Worm (Caenorhabditis elegans): ENCODE data around the gene CC8.2.

DNA sequence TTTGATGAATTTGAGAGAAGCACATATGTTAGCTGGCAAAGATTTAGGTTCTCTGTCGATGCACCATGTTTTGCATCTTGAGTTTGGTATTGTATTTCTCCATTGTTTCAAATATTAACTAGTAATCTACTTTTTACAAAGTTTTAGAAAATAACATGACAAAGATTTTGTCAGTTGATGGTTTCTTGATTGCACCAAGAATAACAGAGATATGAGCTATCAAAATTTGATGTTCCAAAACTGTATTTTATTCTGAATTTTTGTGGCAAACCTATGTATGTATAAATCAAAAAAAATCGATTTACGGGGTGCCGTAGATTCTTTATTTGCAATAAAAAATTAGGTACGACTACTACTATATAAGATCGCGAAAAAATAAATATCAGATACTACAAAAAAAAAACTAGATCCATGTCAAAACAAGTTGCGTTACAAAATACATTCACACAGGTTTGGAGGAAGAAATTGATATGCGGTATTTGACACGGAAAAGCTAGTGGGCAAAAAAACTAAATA lies 3.6 kb downstream of the CC8.2 start:
- TF ChIP-seq fos-1 (tag; optimal IDR thresholded peaks at IDR 0.05): no peak
- TF ChIP-seq nhr-237 (tag; optimal IDR thresholded peaks at IDR 0.05): no peak
- no peak for TF ChIP-seq dmd-6 (GFP tag; IDR thresholded peaks at IDR 0.05)
- no peak for TF ChIP-seq unc-62 (GFP tag; optimal IDR thresholded peaks at IDR 0.05 in 1 of 2)
- no peak for TF ChIP-seq unc-62 (tag; optimal IDR thresholded peaks at IDR 0.05)
- TF ChIP-seq nhr-76 (tag; optimal IDR thresholded peaks at IDR 0.05): no peak
- TF ChIP-seq hmg-1.1 (GFP tag; IDR thresholded peaks at IDR 0.05): no peak
- no peak for TF ChIP-seq pqm-1 (tag; optimal IDR thresholded peaks at IDR 0.05)
- TF ChIP-seq lin-13 (GFP tag; optimal IDR thresholded peaks at IDR 0.05): no peak
- no peak for TF ChIP-seq zag-1 (tag; optimal IDR thresholded peaks at IDR 0.05)
- TF ChIP-seq ama-1 (optimal IDR thresholded peaks at IDR 0.05): no peak
- no peak for TF ChIP-seq ceh-32 (tag; optimal IDR thresholded peaks at IDR 0.05; ENCODE audit: poor library complexity)
- no peak for TF ChIP-seq pha-4 (GFP tag; IDR thresholded peaks at IDR 0.05)
- no peak for TF ChIP-seq pha-4 (tag; optimal IDR thresholded peaks at IDR 0.05)
- TF ChIP-seq ztf-11 (tag; optimal IDR thresholded peaks at IDR 0.05): no peak
- TF ChIP-seq lir-3 (tag; optimal IDR thresholded peaks at IDR 0.05): no peak
